Fruit fly (Drosophila melanogaster): Measurements from ENCODE around the gene Nup98-96.

Nup98-96 gene

DNA sequence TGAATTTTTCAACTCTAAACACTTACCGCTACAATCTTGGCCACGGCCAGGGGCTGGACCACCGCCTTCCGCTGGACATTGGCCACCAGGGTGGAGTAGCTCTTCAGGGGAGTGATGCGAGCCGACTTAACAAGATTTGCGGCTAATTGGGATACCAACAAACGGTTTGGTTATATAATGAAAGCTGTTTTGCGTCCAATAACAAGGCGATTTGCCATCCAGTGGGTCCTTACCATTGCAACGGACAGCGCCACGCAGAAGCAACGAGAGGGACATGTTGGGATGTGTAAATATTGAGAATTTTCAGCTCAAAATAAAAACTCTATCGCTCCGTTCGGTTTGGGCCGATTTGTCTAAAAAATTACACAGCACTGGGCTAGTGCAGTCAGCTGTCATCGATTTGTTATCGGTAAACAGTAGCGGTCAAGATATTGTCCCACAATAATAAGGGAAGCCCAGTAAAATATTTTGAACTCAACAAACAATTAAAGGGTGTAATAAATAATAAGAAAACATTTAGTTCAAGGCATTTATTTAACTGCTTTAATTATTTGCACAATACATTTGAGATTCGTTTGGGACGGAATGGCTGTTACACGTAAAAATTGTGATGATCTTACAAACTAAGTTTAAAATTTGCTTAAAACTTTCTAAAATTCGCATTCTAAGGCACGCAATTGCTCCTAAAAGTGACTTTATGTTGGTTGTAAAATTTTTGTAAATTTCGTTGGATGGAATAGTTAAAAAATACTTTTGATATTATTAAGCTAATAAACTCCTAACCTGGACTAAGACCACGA is 21.0 kb downstream of the Nup98-96 start, which contains the start of gene SdhD:
Gene SdhD, minus strand, starts transcription at position 382 of the 800 bp plus-strand sequence.
- TF ChIP-seq bab1 (GFP tag; optimal IDR thresholded peaks at IDR 0.05) (peak; percentile 70), CG1620 (GFP tag; optimal IDR thresholded peaks at IDR 0.05) (peak; percentile 60), pad (GFP tag; optimal IDR thresholded peaks at IDR 0.05) (peak; percentile 47), Hr96 (GFP tag; optimal IDR thresholded peaks at IDR 0.05) (no peak), Clk (GFP tag; optimal IDR thresholded peaks at IDR 0.05) (no peak), tj (GFP tag; optimal IDR thresholded peaks at IDR 0.05) (no peak), CG33017 (tag; optimal IDR thresholded peaks at IDR 0.05) (peak; percentile 46), Mnt (GFP tag; optimal IDR thresholded peaks at IDR 0.05) (peak; percentile 48), CG7101 (tag; optimal IDR thresholded peaks at IDR 0.05) (peak; percentile 57), kay (GFP tag; ENCODE audit: borderline replicate concordance) (peak; percentile 93), Crg-1 (GFP tag; optimal IDR thresholded peaks at IDR 0.05) (peak; percentile 40), CG14711 (tag; optimal IDR thresholded peaks at IDR 0.05) (peak; percentile 55), CG7045 (GFP tag; optimal IDR thresholded peaks at IDR 0.05) (no peak), cic (GFP tag; optimal IDR thresholded peaks at IDR 0.05) (peak; percentile 24), ovo (GFP tag; optimal IDR thresholded peaks at IDR 0.05) (peak; percentile 0), CG12768 (GFP tag; optimal IDR thresholded peaks at IDR 0.05) (peak; percentile 64), CG11617 (GFP tag; optimal IDR thresholded peaks at IDR 0.05) (peak; percentile 37), toe (GFP tag; optimal IDR thresholded peaks at IDR 0.05) (peak; percentile 9)

DNA sequence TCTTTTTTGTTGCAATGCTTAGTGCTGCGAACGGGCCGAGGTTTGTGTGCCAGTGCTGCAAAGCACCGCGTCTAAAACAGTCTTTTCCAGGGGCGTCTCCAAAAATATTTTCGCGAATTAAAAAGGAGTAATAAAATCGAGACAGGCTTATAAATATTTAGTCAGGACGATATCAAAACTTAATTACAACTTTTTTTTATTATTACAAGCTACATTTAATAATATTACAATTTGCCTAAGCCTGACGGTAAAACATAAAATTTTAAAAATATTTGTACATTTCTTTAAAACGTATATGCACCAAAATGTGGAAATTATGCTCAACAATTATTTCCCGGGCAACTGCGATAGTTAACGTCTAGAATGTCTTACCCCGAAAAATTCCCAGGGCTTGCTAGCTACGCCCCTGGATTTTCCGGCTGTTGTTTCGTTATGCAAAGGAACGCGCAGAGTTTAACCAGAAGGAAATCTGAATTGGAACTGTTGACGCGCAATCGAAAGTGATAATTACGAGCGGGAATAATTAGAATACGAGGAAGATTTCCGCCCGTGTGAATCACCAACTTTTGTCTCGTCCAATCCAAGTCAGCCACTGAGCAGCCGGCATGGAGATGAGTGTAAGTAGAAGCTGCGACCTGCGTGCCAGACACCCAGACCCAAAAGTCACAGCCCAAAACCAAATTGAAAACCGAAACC is 23.4 kb downstream of the Nup98-96 start, which contains the start of the genes PTPMT1 and Hrd3:
Gene PTPMT1, plus strand, starts transcription at position 428 of the 696 bp plus-strand sequence.
Gene Hrd3, minus strand, starts transcription at position 646 of the 696 bp plus-strand sequence.
- TF ChIP-seq Mnt (GFP tag; optimal IDR thresholded peaks at IDR 0.05) (peak; percentile 95), Crg-1 (GFP tag; optimal IDR thresholded peaks at IDR 0.05) (peak; percentile 98), CG12768 (GFP tag; optimal IDR thresholded peaks at IDR 0.05) (peak; percentile 99), CG33017 (tag; optimal IDR thresholded peaks at IDR 0.05) (peak; percentile 97), Clk (GFP tag; optimal IDR thresholded peaks at IDR 0.05) (peak; percentile 97), kay (GFP tag; ENCODE audit: borderline replicate concordance) (no peak), Hr96 (GFP tag; optimal IDR thresholded peaks at IDR 0.05) (peak; percentile 98), tj (GFP tag; optimal IDR thresholded peaks at IDR 0.05) (peak; percentile 93), CG14711 (tag; optimal IDR thresholded peaks at IDR 0.05) (peak; percentile 94), bab1 (GFP tag; optimal IDR thresholded peaks at IDR 0.05) (peak; percentile 96), cnc (optimal IDR thresholded peaks at IDR 0.05) (no peak), ovo (GFP tag; optimal IDR thresholded peaks at IDR 0.05) (peak; percentile 95), cic (GFP tag; optimal IDR thresholded peaks at IDR 0.05) (peak; percentile 88), CG7045 (GFP tag; optimal IDR thresholded peaks at IDR 0.05) (peak; percentile 99), CG5204 (GFP tag; optimal IDR thresholded peaks at IDR 0.05) (peak; percentile 99), CG1620 (GFP tag; optimal IDR thresholded peaks at IDR 0.05) (peak; percentile 99), CG7101 (tag; optimal IDR thresholded peaks at IDR 0.05) (peak; percentile 98), toe (GFP tag; optimal IDR thresholded peaks at IDR 0.05) (peak; percentile 99), pad (GFP tag; optimal IDR thresholded peaks at IDR 0.05) (peak; percentile 95), CG11617 (GFP tag; optimal IDR thresholded peaks at IDR 0.05) (peak; percentile 100)

DNA sequence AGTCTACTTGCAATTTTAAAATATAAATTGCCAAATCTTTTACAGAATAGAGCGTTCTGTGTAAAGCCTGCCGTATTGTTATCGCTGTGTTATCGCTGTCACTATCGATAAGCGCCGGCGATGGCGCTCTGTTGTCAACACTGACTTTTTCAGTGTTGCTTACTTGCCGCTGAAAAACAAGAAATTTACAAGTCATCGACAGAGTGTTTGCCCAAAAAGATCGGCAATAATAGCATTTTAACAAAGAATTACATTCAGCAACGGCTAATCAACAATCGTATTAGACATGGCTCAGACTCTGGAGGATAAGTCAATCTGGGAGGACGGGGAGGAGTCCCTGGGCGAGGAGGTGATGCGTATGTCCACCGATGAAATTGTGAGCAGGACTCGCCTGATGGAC is 28.7 kb downstream of the Nup98-96 start, which contains the start of the genes RanBP3 and Rpt5:
Gene RanBP3, minus strand, starts transcription at position 107 of the 400 bp plus-strand sequence.
Gene Rpt5, plus strand, starts transcription at position 149 of the 400 bp plus-strand sequence.
- TF ChIP-seq ovo (GFP tag; optimal IDR thresholded peaks at IDR 0.05) (peak; percentile 12), Clk (GFP tag; optimal IDR thresholded peaks at IDR 0.05) (peak; percentile 40), cnc (optimal IDR thresholded peaks at IDR 0.05) (peak; percentile 56 to 92), toe (GFP tag; optimal IDR thresholded peaks at IDR 0.05) (peak; percentile 26), cic (GFP tag; optimal IDR thresholded peaks at IDR 0.05) (peak; percentile 37), Crg-1 (GFP tag; optimal IDR thresholded peaks at IDR 0.05) (peak; percentile 81), pad (GFP tag; optimal IDR thresholded peaks at IDR 0.05) (peak; percentile 77), Mnt (GFP tag; optimal IDR thresholded peaks at IDR 0.05) (peak; percentile 68), bab1 (GFP tag; optimal IDR thresholded peaks at IDR 0.05) (peak; percentile 67), CG7045 (GFP tag; optimal IDR thresholded peaks at IDR 0.05) (peak; percentile 55), kay (GFP tag; ENCODE audit: borderline replicate concordance) (no peak), CG7101 (tag; optimal IDR thresholded peaks at IDR 0.05) (peak; percentile 80), CG1620 (GFP tag; optimal IDR thresholded peaks at IDR 0.05) (peak; percentile 82), CG11617 (GFP tag; optimal IDR thresholded peaks at IDR 0.05) (peak; percentile 70), CG12768 (GFP tag; optimal IDR thresholded peaks at IDR 0.05) (peak; percentile 86), CG33017 (tag; optimal IDR thresholded peaks at IDR 0.05) (peak; percentile 59), CG14711 (tag; optimal IDR thresholded peaks at IDR 0.05) (peak; percentile 75), tj (GFP tag; optimal IDR thresholded peaks at IDR 0.05) (no peak), Hr96 (GFP tag; optimal IDR thresholded peaks at IDR 0.05) (no peak), CG5204 (GFP tag; optimal IDR thresholded peaks at IDR 0.05) (no peak)

DNA sequence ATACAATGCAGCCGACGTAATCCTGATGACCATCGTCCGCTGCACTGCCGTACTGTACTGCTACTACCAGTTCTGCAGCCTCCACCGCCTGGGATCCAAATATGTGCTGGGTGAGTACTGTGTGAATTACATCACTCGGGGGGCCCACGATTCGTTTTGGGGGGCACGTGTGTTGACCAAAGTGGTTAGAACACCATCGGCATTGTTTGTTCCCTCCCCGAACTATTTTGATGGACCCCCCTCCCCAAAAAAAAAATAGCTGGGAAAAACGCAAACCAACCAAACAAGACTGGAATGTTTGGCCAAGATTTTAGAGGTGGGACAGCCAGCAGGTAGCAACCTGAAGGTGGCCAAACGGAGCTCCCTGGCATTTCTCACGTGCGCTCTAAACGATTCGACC is 34.0 kb downstream of the Nup98-96 start:
- TF ChIP-seq cnc (optimal IDR thresholded peaks at IDR 0.05) (no peak), tj (GFP tag; optimal IDR thresholded peaks at IDR 0.05) (no peak), CG33017 (tag; optimal IDR thresholded peaks at IDR 0.05) (no peak), Hr96 (GFP tag; optimal IDR thresholded peaks at IDR 0.05) (no peak), CG7101 (tag; optimal IDR thresholded peaks at IDR 0.05) (no peak), CG11617 (GFP tag; optimal IDR thresholded peaks at IDR 0.05) (no peak), CG1620 (GFP tag; optimal IDR thresholded peaks at IDR 0.05) (no peak), toe (GFP tag; optimal IDR thresholded peaks at IDR 0.05) (no peak), kay (GFP tag; ENCODE audit: borderline replicate concordance) (no peak), CG5204 (GFP tag; optimal IDR thresholded peaks at IDR 0.05) (no peak), cic (GFP tag; optimal IDR thresholded peaks at IDR 0.05) (no peak), CG12768 (GFP tag; optimal IDR thresholded peaks at IDR 0.05) (no peak), CG14711 (tag; optimal IDR thresholded peaks at IDR 0.05) (no peak), ovo (GFP tag; optimal IDR thresholded peaks at IDR 0.05) (no peak), Clk (GFP tag; optimal IDR thresholded peaks at IDR 0.05) (no peak), CG7045 (GFP tag; optimal IDR thresholded peaks at IDR 0.05) (no peak)
